Worm (Caenorhabditis elegans) whole organism, midembryonic: ENCODE data around the gene F48F7.6.
A peak's percentile ranks its signal among the peaks of the same experiment; 100 is the strongest.

Experiments
- T22C8.4 ChIP-seq: fragments of 200-800 bp; sonication (Bioruptor generic); IDR thresholded peaks from 2 replicates; pipeline ENCODE4 v1.3.6; 2022; ENCODE audit warnings: missing genetic modification characterization, missing compliant biosample characterization
- cog-1 ChIP-seq: sonication (generic microtip); optimal IDR thresholded peaks from 2 replicates; lab custom pipeline; 2016; ENCODE audit warnings: missing genetic modification characterization, missing compliant biosample characterization
- flt-1 ChIP-seq: fragments of 200-800 bp; sonication (Bioruptor generic); IDR thresholded peaks from 2 replicates; pipeline ENCODE4 v1.3.6; 2022; ENCODE audit warnings: missing genetic modification characterization, missing compliant biosample characterization
- klf-2 ChIP-seq: fragments of 200-800 bp; sonication (Bioruptor generic); conservative IDR thresholded peaks from 2 replicates; pipeline ENCODE4 v1.3.6; 2022; ENCODE audit warnings: missing genetic modification reagents, missing genetic modification characterization, missing compliant biosample characterization
- med-1 ChIP-seq: sonication (generic microtip); optimal IDR thresholded peaks from 2 replicates; lab custom pipeline; 2017; ENCODE audit warnings: missing genetic modification characterization, mild to moderate bottlenecking, missing compliant biosample characterization, antibody characterized with exemption, missing genetic modification reagents; ENCODE audit not compliant: insufficient read depth
- ztf-23 ChIP-seq: fragments of 200-800 bp; sonication (Bioruptor generic); IDR thresholded peaks from 2 replicates; pipeline ENCODE4 v1.3.6; 2022; ENCODE audit warnings: missing genetic modification reagents, missing genetic modification characterization, missing compliant biosample characterization
- ztf-29 ChIP-seq: fragments of 200-800 bp; sonication (Bioruptor generic); IDR thresholded peaks from 2 replicates; pipeline ENCODE4 v1.3.6; 2022; ENCODE audit warnings: missing genetic modification reagents, missing genetic modification characterization, missing compliant biosample characterization

DNA sequence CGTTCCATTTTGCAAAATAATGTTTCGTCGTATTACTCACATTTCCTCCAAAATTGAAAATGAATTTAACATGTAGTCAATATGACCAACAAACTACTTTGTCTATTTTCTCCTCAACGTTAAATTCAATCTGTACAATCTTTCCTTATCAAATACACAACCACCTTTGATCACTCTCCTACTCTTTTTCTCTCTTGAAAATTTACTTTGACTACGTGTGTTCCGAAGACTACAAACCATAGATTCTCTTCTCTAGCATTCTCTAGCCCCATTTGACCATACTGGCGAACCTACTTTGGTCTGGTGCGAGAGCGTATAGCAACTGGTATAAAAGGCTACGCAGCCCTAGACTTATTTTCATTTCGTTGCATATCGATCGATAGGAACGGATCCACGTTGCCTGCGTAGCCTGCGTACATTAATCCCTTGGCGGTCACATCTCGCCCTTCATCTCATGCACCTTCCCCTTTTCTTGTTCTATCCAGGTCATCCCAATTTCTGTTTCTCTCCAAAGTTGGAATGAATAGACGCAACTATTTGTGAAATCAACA lies 22.6 kb downstream of the F48F7.6 start:
- TF ChIP-seq cog-1 (tag; lab: Kevin White, UChicago) (no peak), flt-1 (GFP tag; lab: Robert Waterston, UW) (no peak), med-1 (GFP tag; lab: Kevin White, UChicago) (no peak), T22C8.4 (GFP tag; lab: Robert Waterston, UW) (0 out of 2 replicates have a peak, but pooled peaks have one; percentile 28), klf-2 (GFP tag; lab: Robert Waterston, UW) (0 out of 2 replicates have a peak, but pooled peaks have one; percentile 39), ztf-23 (GFP tag; lab: Robert Waterston, UW) (no peak), ztf-29 (GFP tag; lab: Robert Waterston, UW) (no peak)
